Worm (Caenorhabditis elegans) whole organism, L2 larva: ENCODE measurements around the gene ebax-1.

Source experiments
- C34F6.9 ChIP-seq: fragments of 150-350 bp; optimal IDR thresholded peaks from 2 replicates; lab custom pipeline; 2014; ENCODE audit warnings: missing biosample characterization, missing genetic modification characterization
- F13H6.1 ChIP-seq: sonication (generic microtip); optimal IDR thresholded peaks from 2 replicates; lab custom pipeline; 2016; ENCODE audit warnings: missing genetic modification characterization, missing compliant biosample characterization
- R02D3.7 ChIP-seq: fragments of 150-350 bp; optimal IDR thresholded peaks from 2 replicates; lab custom pipeline; 2014; ENCODE audit warnings: missing biosample characterization, missing genetic modification characterization
- Y55F3AM.14 ChIP-seq: fragments of 200-800 bp; sonication (Bioruptor generic); optimal IDR thresholded peaks from 2 replicates; lab custom pipeline; 2018; ENCODE audit warnings: mild to moderate bottlenecking, missing genetic modification characterization, missing compliant biosample characterization
- ZK546.5 ChIP-seq: sonication (generic microtip); optimal IDR thresholded peaks from 2 replicates; lab custom pipeline; 2017; ENCODE audit warnings: missing biosample characterization, missing genetic modification characterization
- alr-1 ChIP-seq: fragments of 150-350 bp; optimal IDR thresholded peaks from 2 replicates; lab custom pipeline; 2014; ENCODE audit warnings: missing biosample characterization, missing genetic modification characterization
- aly-2 ChIP-seq: fragments of 150-350 bp; optimal IDR thresholded peaks from 2 replicates; lab custom pipeline; 2014; ENCODE audit warnings: missing biosample characterization, missing genetic modification characterization
- ama-1 ChIP-seq: fragments of 150-350 bp; optimal IDR thresholded peaks from 2 replicates; lab custom pipeline; 2018; ENCODE audit warnings: inconsistent platforms
- blmp-1 ChIP-seq: sonication (generic microtip); optimal IDR thresholded peaks from 2 replicates; lab custom pipeline; 2017; ENCODE audit warnings: missing genetic modification characterization, mild to moderate bottlenecking, missing compliant biosample characterization, antibody characterized with exemption, moderate library complexity; ENCODE audit not compliant: insufficient read depth
- ceh-16 ChIP-seq: fragments of 150-350 bp; optimal IDR thresholded peaks from 2 replicates; lab custom pipeline; 2014; ENCODE audit warnings: missing biosample characterization, missing genetic modification characterization
- ceh-82 ChIP-seq: fragments of 150-350 bp; optimal IDR thresholded peaks from 2 replicates; lab custom pipeline; 2014; ENCODE audit warnings: missing biosample characterization, missing genetic modification characterization
- crh-2 ChIP-seq: sonication (generic microtip); optimal IDR thresholded peaks from 2 replicates; lab custom pipeline; 2017; ENCODE audit warnings: missing biosample characterization, missing genetic modification characterization
- egl-27 ChIP-seq: sonication (generic microtip); optimal IDR thresholded peaks from 3 replicates; lab custom pipeline; 2017; ENCODE audit warnings: missing biosample characterization, missing genetic modification reagents, missing genetic modification characterization
- elt-1 ChIP-seq: fragments of 150-350 bp; optimal IDR thresholded peaks from 2 replicates; lab custom pipeline; 2014; ENCODE audit warnings: missing biosample characterization, missing genetic modification characterization
- fos-1 ChIP-seq: fragments of 150-350 bp; optimal IDR thresholded peaks from 2 replicates; lab custom pipeline; 2014; ENCODE audit warnings: missing biosample characterization, missing genetic modification characterization
- lin-11 ChIP-seq: fragments of 150-350 bp; sonication (generic microtip); optimal IDR thresholded peaks from 2 replicates; lab custom pipeline; 2014; ENCODE audit warnings: missing biosample characterization, missing genetic modification characterization, inconsistent platforms, mixed read lengths
- lin-39 ChIP-seq: fragments of 150-350 bp; optimal IDR thresholded peaks from 2 replicates; lab custom pipeline; 2014; ENCODE audit warnings: missing biosample characterization, missing genetic modification reagents, missing genetic modification characterization
- lsy-2 ChIP-seq, 2 experiments: fragments of 150-350 bp in 1 of 2; sonication (generic microtip) in 1 of 2; optimal IDR thresholded peaks; 2 replicates each; lab custom pipeline; 2014 to 2017; ENCODE audit warnings: missing biosample characterization in 2 of 2, missing genetic modification characterization in 2 of 2
- mab-5 ChIP-seq: fragments of 150-350 bp; optimal IDR thresholded peaks from 2 replicates; lab custom pipeline; 2014; ENCODE audit warnings: missing biosample characterization, missing genetic modification characterization
- mbf-1 ChIP-seq: sonication (generic microtip); optimal IDR thresholded peaks from 2 replicates; lab custom pipeline; 2017; ENCODE audit warnings: missing biosample characterization, missing genetic modification characterization
- mdl-1 ChIP-seq, 2 experiments: fragments of 150-350 bp in 1 of 2; sonication (generic microtip) in 1 of 2; optimal IDR thresholded peaks; 2 replicates each; lab custom pipeline; 2017; ENCODE audit warnings: missing biosample characterization in 2 of 2, missing genetic modification characterization in 2 of 2
- nhr-10 ChIP-seq: sonication (generic microtip); optimal IDR thresholded peaks from 2 replicates; lab custom pipeline; 2017; ENCODE audit warnings: missing biosample characterization, missing genetic modification characterization
- nhr-11 ChIP-seq: fragments of 150-350 bp; optimal IDR thresholded peaks from 2 replicates; lab custom pipeline; 2014; ENCODE audit warnings: missing biosample characterization, missing genetic modification characterization
- nhr-12 ChIP-seq: fragments of 150-350 bp; optimal IDR thresholded peaks from 2 replicates; lab custom pipeline; 2014; ENCODE audit warnings: missing biosample characterization, missing genetic modification characterization
- nhr-129 ChIP-seq: fragments of 150-350 bp; optimal IDR thresholded peaks from 2 replicates; lab custom pipeline; 2014; ENCODE audit warnings: missing biosample characterization, missing genetic modification characterization
- nhr-237 ChIP-seq: fragments of 150-350 bp; optimal IDR thresholded peaks from 2 replicates; lab custom pipeline; 2014; ENCODE audit warnings: missing biosample characterization, missing genetic modification characterization
- nhr-25 ChIP-seq: fragments of 150-350 bp; sonication (generic microtip); optimal IDR thresholded peaks from 3 replicates; lab custom pipeline; 2014; ENCODE audit warnings: missing biosample characterization, missing genetic modification characterization
- nhr-6 ChIP-seq: fragments of 150-350 bp; optimal IDR thresholded peaks from 2 replicates; lab custom pipeline; 2014; ENCODE audit warnings: missing biosample characterization, missing genetic modification characterization
- nhr-77 ChIP-seq: fragments of 150-350 bp; optimal IDR thresholded peaks from 2 replicates; lab custom pipeline; 2014; ENCODE audit warnings: missing biosample characterization, missing genetic modification characterization
- peb-1 ChIP-seq: fragments of 150-350 bp; optimal IDR thresholded peaks from 2 replicates; lab custom pipeline; 2014; ENCODE audit warnings: missing biosample characterization, missing genetic modification characterization
- sem-4 ChIP-seq: fragments of 150-350 bp; optimal IDR thresholded peaks from 2 replicates; lab custom pipeline; 2014; ENCODE audit warnings: missing biosample characterization, missing genetic modification reagents, missing genetic modification characterization
- sma-3 ChIP-seq: sonication (generic microtip); optimal IDR thresholded peaks from 2 replicates; lab custom pipeline; 2016; ENCODE audit warnings: missing genetic modification reagents, missing genetic modification characterization, missing compliant biosample characterization
- sma-9 ChIP-seq, 2 experiments: fragments of 150-350 bp in 1 of 2; sonication (generic microtip) in 1 of 2; optimal IDR thresholded peaks; 2 replicates each; lab custom pipeline; 2014 to 2016; ENCODE audit warnings: missing genetic modification characterization in 2 of 2, mild to moderate bottlenecking in 1 of 2, missing biosample characterization in 1 of 2, missing compliant biosample characterization in 1 of 2, missing genetic modification reagents in 1 of 2, moderate library complexity in 1 of 2
- snpc-4 ChIP-seq: fragments of 150-350 bp; optimal IDR thresholded peaks from 2 replicates; lab custom pipeline; 2014; ENCODE audit warnings: missing biosample characterization, missing genetic modification characterization
- unc-39 ChIP-seq: fragments of 150-350 bp; optimal IDR thresholded peaks from 2 replicates; lab custom pipeline; 2014; ENCODE audit warnings: missing biosample characterization, missing genetic modification characterization
- unc-55 ChIP-seq: fragments of 150-350 bp; sonication (generic microtip); optimal IDR thresholded peaks from 3 replicates; lab custom pipeline; 2014; ENCODE audit warnings: missing biosample characterization, missing genetic modification reagents, missing genetic modification characterization
- unc-62 ChIP-seq: fragments of 150-350 bp; optimal IDR thresholded peaks from 2 replicates; lab custom pipeline; 2014; ENCODE audit warnings: missing biosample characterization, missing genetic modification reagents, missing genetic modification characterization
- zag-1 ChIP-seq: fragments of 150-350 bp; optimal IDR thresholded peaks from 2 replicates; lab custom pipeline; 2014; ENCODE audit warnings: missing biosample characterization, missing genetic modification characterization
- ztf-1 ChIP-seq: fragments of 200-800 bp; sonication (Bioruptor generic); conservative IDR thresholded peaks from 2 replicates; pipeline ENCODE4 v1.3.6; 2022; ENCODE audit warnings: missing genetic modification characterization, missing compliant biosample characterization
- ztf-11 ChIP-seq: sonication (generic microtip); optimal IDR thresholded peaks from 2 replicates; lab custom pipeline; 2017; ENCODE audit warnings: missing biosample characterization, missing genetic modification characterization
- ztf-4 ChIP-seq: fragments of 150-350 bp; optimal IDR thresholded peaks from 2 replicates; lab custom pipeline; 2014; ENCODE audit warnings: missing biosample characterization, missing genetic modification characterization

Gene ebax-1

DNA sequence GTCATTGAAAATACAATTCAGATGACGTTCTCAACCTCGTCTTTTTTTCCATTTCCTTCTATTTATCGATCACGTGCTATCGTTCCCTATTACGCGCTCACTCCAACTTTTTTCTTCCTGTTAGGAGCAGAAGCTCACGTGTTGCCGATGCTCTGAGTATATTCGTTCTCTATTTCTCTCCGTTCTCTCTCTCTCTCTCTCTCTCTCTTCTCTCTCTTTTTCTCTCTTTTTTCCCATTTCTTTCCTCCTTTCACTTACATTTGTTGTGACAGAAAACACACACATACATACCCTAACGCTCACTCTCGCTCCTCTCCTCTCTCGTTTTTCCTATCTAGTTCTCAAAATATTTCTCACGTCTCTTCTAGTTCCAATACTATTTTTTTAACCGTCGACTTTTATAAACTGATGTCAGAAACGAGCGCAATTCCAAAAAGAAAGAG lies 34.4 kb upstream of the ebax-1 start (continued):
- TF ChIP-seq ztf-1 (GFP tag; lab: Robert Waterston, UW), result no peak
- TF ChIP-seq ztf-4 (tag; lab: Kevin White, UChicago), result peak; percentile 69
- no peak for TF ChIP-seq lin-39
- peak; percentile 5 for TF ChIP-seq ceh-16 (tag; lab: Kevin White, UChicago)
- TF ChIP-seq sma-3 (GFP tag; lab: Kevin White, UChicago), result peak; percentile 87
- peak; percentile 38 for TF ChIP-seq ama-1 (lab: Kevin White, UChicago)
- TF ChIP-seq crh-2 (tag; lab: Kevin White, UChicago), result peak; percentile 100
- TF ChIP-seq nhr-12, result peak; percentile 33
- TF ChIP-seq ztf-11, result no peak
- no peak for TF ChIP-seq unc-39
- no peak for TF ChIP-seq aly-2 (tag; lab: Kevin White, UChicago)
- peak; percentile 81 for TF ChIP-seq fos-1 (tag; lab: Kevin White, UChicago)
- no peak for TF ChIP-seq nhr-237
- peak; percentile 80 to 98 for TF ChIP-seq mdl-1 (tag; optimal IDR thresholded peaks at IDR 0.05; lab: Kevin White, UChicago)
- peak; percentile 92 for TF ChIP-seq blmp-1 (tag; lab: Kevin White, UChicago)

- TF ChIP-seq nhr-77 (tag; lab: Kevin White, UChicago) (no peak), crh-2 (tag; lab: Kevin White, UChicago) (peak; percentile 50), nhr-11 (tag; lab: Kevin White, UChicago) (no peak), ZK546.5 (no peak), fos-1 (tag; lab: Kevin White, UChicago) (peak; percentile 13), elt-1 (tag; lab: Kevin White, UChicago) (no peak), ceh-16 (tag; lab: Kevin White, UChicago) (no peak), mbf-1 (no peak), sma-9 (GFP tag; optimal IDR thresholded peaks at IDR 0.05; lab: Kevin White, UChicago) (peak; percentile 3), sma-9 (tag; optimal IDR thresholded peaks at IDR 0.05; lab: Kevin White, UChicago) (no peak), mab-5 (no peak), nhr-129 (tag; lab: Kevin White, UChicago) (no peak), nhr-6 (no peak), Y55F3AM.14 (GFP tag; lab: Kevin White, UChicago) (no peak), lsy-2 (tag; optimal IDR thresholded peaks at IDR 0.05; lab: Kevin White, UChicago) (peak in 1 of 2 experiments; percentile 8)
Measured at ce11 chrIV:10252886-10253639, 33.7 kb upstream of the ebax-1 start.

- no peak for TF ChIP-seq peb-1 (tag; lab: Kevin White, UChicago)
- TF ChIP-seq F13H6.1 (tag; lab: Kevin White, UChicago), result no peak
- TF ChIP-seq unc-55, result no peak
- TF ChIP-seq ama-1 (lab: Kevin White, UChicago), result no peak
- TF ChIP-seq unc-39, result no peak
- TF ChIP-seq ceh-16 (tag; lab: Kevin White, UChicago), result no peak
- no peak for TF ChIP-seq alr-1 (tag; lab: Kevin White, UChicago)
- TF ChIP-seq blmp-1 (tag; lab: Kevin White, UChicago), result no peak
- no peak for TF ChIP-seq nhr-237
- no peak for TF ChIP-seq ztf-11
- TF ChIP-seq sma-9 (GFP tag; optimal IDR thresholded peaks at IDR 0.05; lab: Kevin White, UChicago), result no peak
- no peak for TF ChIP-seq sma-9 (tag; optimal IDR thresholded peaks at IDR 0.05; lab: Kevin White, UChicago)
- no peak for TF ChIP-seq fos-1 (tag; lab: Kevin White, UChicago)
- no peak for TF ChIP-seq nhr-12
- no peak for TF ChIP-seq zag-1 (tag; lab: Kevin White, UChicago)
- no peak for TF ChIP-seq elt-1 (tag; lab: Kevin White, UChicago)
- TF ChIP-seq ZK546.5, result no peak
- TF ChIP-seq snpc-4, result no peak
Measured at ce11 chrIV:10259557-10259956, 27.2 kb upstream of the ebax-1 start, which contains the start of gene F01G10.9. F01G10.9 (minus strand) TSS chrIV:10259657.

DNA sequence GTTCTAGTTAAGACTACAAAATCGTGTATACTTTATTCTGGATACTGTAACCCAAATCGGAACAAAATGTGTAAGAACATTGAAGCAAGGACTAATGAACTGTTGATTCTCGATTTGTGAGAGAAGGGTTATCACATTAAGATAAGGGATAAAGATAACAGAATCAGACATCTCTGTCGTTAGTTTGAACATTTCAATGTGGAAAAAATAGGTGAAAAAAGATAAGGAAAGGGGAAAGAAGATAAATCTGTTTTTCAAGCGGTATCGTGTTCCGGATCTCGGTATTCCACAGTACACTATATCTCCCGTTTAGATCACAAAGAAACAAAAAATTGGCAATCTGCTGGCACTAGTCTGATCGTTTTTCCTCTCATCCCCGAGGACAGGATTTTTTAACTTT lies 25.7 kb upstream of the ebax-1 start:
- TF ChIP-seq nhr-129 (tag; lab: Kevin White, UChicago) (no peak), ama-1 (lab: Kevin White, UChicago) (no peak), zag-1 (tag; lab: Kevin White, UChicago) (no peak), unc-62 (GFP tag; lab: Kevin White, UChicago) (no peak), peb-1 (tag; lab: Kevin White, UChicago) (no peak), ztf-1 (GFP tag; lab: Robert Waterston, UW) (no peak), lin-11 (tag; lab: Kevin White, UChicago) (no peak), mdl-1 (tag; optimal IDR thresholded peaks at IDR 0.05; lab: Kevin White, UChicago) (no peak), nhr-6 (no peak), nhr-10 (tag; lab: Kevin White, UChicago) (no peak), egl-27 (peak; percentile 46), crh-2 (tag; lab: Kevin White, UChicago) (no peak), sem-4 (tag; lab: Kevin White, UChicago) (no peak), fos-1 (tag; lab: Kevin White, UChicago) (peak; percentile 7), R02D3.7 (no peak), ztf-11 (no peak), mab-5 (no peak), lsy-2 (tag; optimal IDR thresholded peaks at IDR 0.05; lab: Kevin White, UChicago) (peak in 1 of 2 experiments; percentile 25), sma-3 (GFP tag; lab: Kevin White, UChicago) (no peak), sma-9 (GFP tag; optimal IDR thresholded peaks at IDR 0.05; lab: Kevin White, UChicago) (peak; percentile 49), sma-9 (tag; optimal IDR thresholded peaks at IDR 0.05; lab: Kevin White, UChicago) (no peak), nhr-25 (tag; lab: Kevin White, UChicago) (no peak), C34F6.9 (tag; lab: Kevin White, UChicago) (no peak), nhr-77 (tag; lab: Kevin White, UChicago) (no peak), ceh-82 (tag; lab: Kevin White, UChicago) (no peak), ztf-4 (tag; lab: Kevin White, UChicago) (no peak), nhr-12 (no peak), unc-39 (no peak), ZK546.5 (no peak), ceh-16 (tag; lab: Kevin White, UChicago) (peak; percentile 5), mbf-1 (no peak)
